Worm (Caenorhabditis elegans): ENCODE results near the gene F36F12.3.

ce11 chrV:2050790-2051189 is 34.8 kb upstream of the F36F12.3 start:
- no peak for TF ChIP-seq nhr-237 (tag; optimal IDR thresholded peaks at IDR 0.05)
- TF ChIP-seq unc-62 (GFP tag; optimal IDR thresholded peaks at IDR 0.05), result no peak
- TF ChIP-seq ceh-39 (tag; optimal IDR thresholded peaks at IDR 0.05), result no peak
- no peak for TF ChIP-seq elt-1 (tag; optimal IDR thresholded peaks at IDR 0.05; ENCODE audit: borderline replicate concordance, insufficient read depth)
- TF ChIP-seq elt-3 (tag; optimal IDR thresholded peaks at IDR 0.05), result no peak
- TF ChIP-seq nhr-76 (tag; optimal IDR thresholded peaks at IDR 0.05), result no peak
- no peak for TF ChIP-seq sptf-1 (tag; optimal IDR thresholded peaks at IDR 0.05)
- TF ChIP-seq unc-39 (tag; optimal IDR thresholded peaks at IDR 0.05), result no peak
